Worm (Caenorhabditis elegans): Measurements from ENCODE around the gene dnj-16.

The dnj-16 gene

DNA sequence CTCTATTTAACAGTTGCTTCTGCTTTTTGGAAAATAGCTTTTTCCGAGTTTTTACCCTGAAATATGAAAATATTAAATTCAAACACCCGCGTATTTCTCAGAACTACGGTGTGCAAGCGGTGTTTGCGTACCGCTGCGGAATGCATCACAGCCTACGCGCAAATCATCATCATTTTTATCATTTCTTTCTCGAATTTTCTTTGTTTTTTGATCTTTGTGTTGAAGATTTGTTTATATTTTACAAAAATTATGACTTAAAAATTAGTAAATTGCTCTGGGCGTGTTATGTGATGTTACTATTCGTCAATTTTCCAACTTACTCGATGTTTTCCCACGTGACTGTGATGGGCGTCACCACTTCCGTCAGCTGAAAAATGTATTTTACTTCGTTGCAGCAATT is 40.0 kb upstream of the dnj-16 start (continued):
- peak; percentile 38 for TF ChIP-seq tbp1 (GFP tag; optimal IDR thresholded peaks at IDR 0.05)
- TF ChIP-seq let-526 (GFP tag; IDR thresholded peaks at IDR 0.05): no peak
- no peak for TF ChIP-seq F57C9.4 (tag; optimal IDR thresholded peaks at IDR 0.05)
- no peak for TF ChIP-seq aptf-2 (GFP tag; conservative IDR thresholded peaks at IDR 0.05)
- TF ChIP-seq Y79H2A.3 (GFP tag; conservative IDR thresholded peaks at IDR 0.05): no peak
- TF ChIP-seq B0019.2 (GFP tag; conservative IDR thresholded peaks at IDR 0.05): no peak
- TF ChIP-seq rcor-1 (GFP tag; IDR thresholded peaks at IDR 0.05): no peak
- no peak for TF ChIP-seq zfh-2 (GFP tag; conservative IDR thresholded peaks at IDR 0.05)
- TF ChIP-seq repo-1 (tag; optimal IDR thresholded peaks at IDR 0.05): no peak
- TF ChIP-seq hmg-1.2 (GFP tag; IDR thresholded peaks at IDR 0.05): peak; percentile 26; the same call in 1 of the 2 replicates
- TF ChIP-seq C06A6.2 (GFP tag; conservative IDR thresholded peaks at IDR 0.05): no peak
- TF ChIP-seq nfya-1 (tag; optimal IDR thresholded peaks at IDR 0.05; ENCODE audit: borderline replicate concordance, insufficient read depth): no peak
- no peak for TF ChIP-seq Y95B8A.8 (GFP tag; IDR thresholded peaks at IDR 0.05)
- TF ChIP-seq unc-130 (GFP tag; optimal IDR thresholded peaks at IDR 0.05): no peak
- TF ChIP-seq C17E4.6 (GFP tag; IDR thresholded peaks at IDR 0.05): no peak
- TF ChIP-seq F33H1.4 (GFP tag; IDR thresholded peaks at IDR 0.05): peak; percentile 32; the same call in 1 of the 2 replicates
- TF ChIP-seq gei-17 (GFP tag; optimal IDR thresholded peaks at IDR 0.05): no peak
- TF ChIP-seq akir-1 (GFP tag; optimal IDR thresholded peaks at IDR 0.05): no peak
- peak; percentile 96 for TF ChIP-seq lin-54 (GFP tag; optimal IDR thresholded peaks at IDR 0.05)
- TF ChIP-seq ztf-6 (GFP tag; IDR thresholded peaks at IDR 0.05): no peak
- peak; percentile 62 for TF ChIP-seq mcd-1 (GFP tag; IDR thresholded peaks at IDR 0.05)
- no peak for TF ChIP-seq D2030.7 (GFP tag; IDR thresholded peaks at IDR 0.05)
- TF ChIP-seq pbrm-1 (GFP tag; IDR thresholded peaks at IDR 0.05): no peak
- no peak for TF ChIP-seq mes-4 (tag; optimal IDR thresholded peaks at IDR 0.05)
- TF ChIP-seq nhr-80 (tag; optimal IDR thresholded peaks at IDR 0.05): peak; percentile 30
- TF ChIP-seq ztf-28 (GFP tag; IDR thresholded peaks at IDR 0.05): no peak
- no peak for TF ChIP-seq him-1 (tag; optimal IDR thresholded peaks at IDR 0.05)
- TF ChIP-seq nhr-90 (tag; optimal IDR thresholded peaks at IDR 0.05): no peak
- TF ChIP-seq pha-4 (tag; optimal IDR thresholded peaks at IDR 0.05): no peak
- no peak for TF ChIP-seq snpc-1.1 (tag; optimal IDR thresholded peaks at IDR 0.05; ENCODE audit: insufficient read depth)
- TF ChIP-seq ceh-79 (tag; optimal IDR thresholded peaks at IDR 0.05): no peak
- no peak for TF ChIP-seq F49E8.2 (tag; optimal IDR thresholded peaks at IDR 0.05; ENCODE audit: insufficient read depth)
- no peak for TF ChIP-seq ztf-25 (GFP tag; IDR thresholded peaks at IDR 0.05)
- TF ChIP-seq egrh-3 (GFP tag; IDR thresholded peaks at IDR 0.05): no peak
- peak; percentile 9; the same call in 1 of the 2 replicates for TF ChIP-seq cebp-1 (GFP tag; IDR thresholded peaks at IDR 0.05)
- peak; percentile 64 for TF ChIP-seq cebp-1 (tag; optimal IDR thresholded peaks at IDR 0.05)
- no peak for TF ChIP-seq ztf-18 (tag; optimal IDR thresholded peaks at IDR 0.05)
- no peak for TF ChIP-seq ztf-26 (tag; optimal IDR thresholded peaks at IDR 0.05)
- no peak for TF ChIP-seq madf-8 (GFP tag; conservative IDR thresholded peaks at IDR 0.05)
- TF ChIP-seq lin-40 (tag; optimal IDR thresholded peaks at IDR 0.05): peak; percentile 41
- TF ChIP-seq ceh-100 (GFP tag; IDR thresholded peaks at IDR 0.05): no peak
- TF ChIP-seq atf-7 (tag; optimal IDR thresholded peaks at IDR 0.05): no peak
- TF ChIP-seq mel-28 (tag; optimal IDR thresholded peaks at IDR 0.05; ENCODE audit: borderline replicate concordance): no peak
